Worm (Caenorhabditis elegans) whole organism, early embryonic: ENCODE data around the gene xbx-5.

ENCODE experiments used
- B0310.2 ChIP-seq: sonication (generic microtip); optimal IDR thresholded peaks from 2 replicates; lab custom pipeline; 2016; ENCODE audit warnings: mild to moderate bottlenecking, missing genetic modification characterization, missing compliant biosample characterization
- F13C5.2 ChIP-seq: sonication (generic microtip); optimal IDR thresholded peaks from 2 replicates; lab custom pipeline; 2017; ENCODE audit warnings: mild to moderate bottlenecking, missing genetic modification characterization, inconsistent platforms, missing compliant biosample characterization
- aly-1 ChIP-seq: sonication (generic microtip); optimal IDR thresholded peaks from 2 replicates; lab custom pipeline; 2016; ENCODE audit warnings: missing genetic modification characterization, missing compliant biosample characterization
- ama-1 ChIP-seq: fragments of 150-350 bp; optimal IDR thresholded peaks from 2 replicates; lab custom pipeline; 2014
- ceh-13 ChIP-seq: fragments of 200-800 bp; sonication (Bioruptor generic); optimal IDR thresholded peaks from 2 replicates; lab custom pipeline; 2018; ENCODE audit warnings: mild to moderate bottlenecking, missing genetic modification characterization, missing compliant biosample characterization
- ceh-36 ChIP-seq: sonication (generic microtip); optimal IDR thresholded peaks from 2 replicates; lab custom pipeline; 2016; ENCODE audit warnings: missing genetic modification characterization, inconsistent platforms, missing compliant biosample characterization
- ets-7 ChIP-seq: sonication (generic microtip); optimal IDR thresholded peaks from 2 replicates; lab custom pipeline; 2016; ENCODE audit warnings: missing genotype, missing genetic modification characterization, missing compliant biosample characterization
- flt-1 ChIP-seq: fragments of 200-800 bp; sonication (Bioruptor generic); IDR thresholded peaks from 2 replicates; pipeline ENCODE4 v1.3.6; 2022; ENCODE audit warnings: missing genetic modification characterization, missing compliant biosample characterization
- hmbx-1 ChIP-seq: sonication (generic microtip); optimal IDR thresholded peaks from 2 replicates; lab custom pipeline; 2016; ENCODE audit warnings: mild to moderate bottlenecking, missing genetic modification characterization, missing compliant biosample characterization
- hmg-4 ChIP-seq: fragments of 200-800 bp; sonication (Bioruptor generic); optimal IDR thresholded peaks from 2 replicates; lab custom pipeline; 2018; ENCODE audit warnings: mild to moderate bottlenecking, missing genetic modification characterization, missing compliant biosample characterization
- hnd-1 ChIP-seq: sonication (generic microtip); optimal IDR thresholded peaks from 2 replicates; lab custom pipeline; 2016; ENCODE audit warnings: missing genetic modification characterization, missing compliant biosample characterization
- pes-1 ChIP-seq: fragments of 200-800 bp; sonication (Bioruptor generic); IDR thresholded peaks from 2 replicates; pipeline ENCODE4 v1.3.6; 2022; ENCODE audit warnings: missing genetic modification reagents, missing genetic modification characterization, missing compliant biosample characterization
- scrt-1 ChIP-seq: fragments of 200-800 bp; sonication (Bioruptor generic); IDR thresholded peaks from 2 replicates; pipeline ENCODE4 v1.3.6; 2022; ENCODE audit warnings: missing genetic modification characterization, missing compliant biosample characterization
- sea-1 ChIP-seq: fragments of 200-800 bp; sonication (Bioruptor generic); conservative IDR thresholded peaks from 2 replicates; pipeline ENCODE4 v1.3.6; 2022; ENCODE audit warnings: missing genetic modification characterization, missing compliant biosample characterization
- tbx-11 ChIP-seq: fragments of 200-800 bp; sonication (Bioruptor generic); IDR thresholded peaks from 2 replicates; pipeline ENCODE4 v1.3.6; 2022; ENCODE audit warnings: missing genetic modification characterization, missing compliant biosample characterization
- tbx-37 ChIP-seq: fragments of 200-800 bp; sonication (Bioruptor generic); conservative IDR thresholded peaks from 2 replicates; pipeline ENCODE4 v1.3.6; 2022; ENCODE audit warnings: missing genetic modification reagents, missing genetic modification characterization, missing compliant biosample characterization
- tra-4 ChIP-seq: sonication (generic microtip); optimal IDR thresholded peaks from 2 replicates; lab custom pipeline; 2017; ENCODE audit warnings: missing genetic modification characterization, missing compliant biosample characterization

xbx-5 gene

ce11 chrIII:3764584-3764983, 39.7 kb downstream of the xbx-5 start:
- TF ChIP-seq hmg-4 (GFP tag; lab: Kevin White, UChicago) = no peak
- TF ChIP-seq ets-7 = no peak
- no peak for TF ChIP-seq scrt-1 (GFP tag; lab: Robert Waterston, UW)
- no peak for TF ChIP-seq hnd-1
- no peak for TF ChIP-seq tbx-11 (GFP tag; lab: Robert Waterston, UW)
- no peak for TF ChIP-seq sea-1 (GFP tag; lab: Robert Waterston, UW)
- TF ChIP-seq hmbx-1 = no peak
- no peak for TF ChIP-seq ceh-13 (GFP tag; lab: Kevin White, UChicago)
- no peak for TF ChIP-seq flt-1 (GFP tag; lab: Robert Waterston, UW)
- TF ChIP-seq ama-1 = no peak
- no peak for TF ChIP-seq tbx-37 (GFP tag; lab: Robert Waterston, UW)
- no peak for TF ChIP-seq pes-1
- no peak for TF ChIP-seq F13C5.2 (tag; lab: Kevin White, UChicago)
- TF ChIP-seq aly-1 (tag; lab: Kevin White, UChicago) = no peak
- no peak for TF ChIP-seq ceh-36 (tag; lab: Kevin White, UChicago)
- TF ChIP-seq B0310.2 = no peak
- no peak for TF ChIP-seq tra-4

- TF ChIP-seq tbx-11 (GFP tag; lab: Robert Waterston, UW) (no peak), F13C5.2 (tag; lab: Kevin White, UChicago) (no peak), aly-1 (tag; lab: Kevin White, UChicago) (no peak), ceh-36 (tag; lab: Kevin White, UChicago) (no peak), ama-1 (no peak), ceh-13 (GFP tag; lab: Kevin White, UChicago) (no peak), tbx-37 (GFP tag; lab: Robert Waterston, UW) (no peak), B0310.2 (no peak), hmbx-1 (no peak), sea-1 (GFP tag; lab: Robert Waterston, UW) (no peak), pes-1 (no peak), scrt-1 (GFP tag; lab: Robert Waterston, UW) (no peak), tra-4 (no peak), hmg-4 (GFP tag; lab: Kevin White, UChicago) (no peak), flt-1 (GFP tag; lab: Robert Waterston, UW) (no peak), ets-7 (no peak), hnd-1 (no peak)
Measured at ce11 chrIII:3764043-3764442, 40.2 kb downstream of the xbx-5 start.

ce11 chrIII:3759312-3759711, 45.0 kb downstream of the xbx-5 start, which contains the start of gene arcp-1:
arcp-1 (minus strand) TSS chrIII:3759412.
- TF ChIP-seq tra-4 = no peak
- TF ChIP-seq pes-1 = no peak
- no peak for TF ChIP-seq hmg-4 (GFP tag; lab: Kevin White, UChicago)
- no peak for TF ChIP-seq tbx-11 (GFP tag; lab: Robert Waterston, UW)
- TF ChIP-seq tbx-37 (GFP tag; lab: Robert Waterston, UW) = no peak
- TF ChIP-seq hmbx-1 = no peak
- TF ChIP-seq ama-1 = no peak
- no peak for TF ChIP-seq sea-1 (GFP tag; lab: Robert Waterston, UW)
- TF ChIP-seq flt-1 (GFP tag; lab: Robert Waterston, UW) = no peak
